Worm (Caenorhabditis elegans) whole organism, L4/young adult: ENCODE data around the gene C13G5.2.

Experiments used
- W03F9.2 ChIP-seq: fragments of 150-350 bp; optimal IDR thresholded peaks from 2 replicates; lab custom pipeline; 2014; ENCODE audit warnings: missing biosample characterization, missing genetic modification characterization
- dao-5 ChIP-seq: sonication (generic microtip); optimal IDR thresholded peaks from 2 replicates; lab custom pipeline; 2016; ENCODE audit warnings: missing genotype, missing genetic modification characterization, moderate library complexity, missing compliant biosample characterization
- him-1 ChIP-seq: sonication (generic microtip); optimal IDR thresholded peaks from 2 replicates; lab custom pipeline; 2016; ENCODE audit warnings: missing genotype, missing genetic modification reagents, missing genetic modification characterization, missing compliant biosample characterization

C13G5.2 gene

ce11 chrIII:8648589-8648988 lies 30.3 kb upstream of the C13G5.2 start, which contains the start of gene F22B7.3:
F22B7.3 (plus strand) TSS chrIII:8648889.
- TF ChIP-seq him-1 (tag; lab: Kevin White, UChicago), result no peak
- no peak for TF ChIP-seq W03F9.2
- no peak for TF ChIP-seq dao-5 (tag; lab: Kevin White, UChicago)

ce11 chrIII:8646021-8646420 lies 27.8 kb upstream of the C13G5.2 start:
- TF ChIP-seq him-1 (tag; lab: Kevin White, UChicago) (no peak), dao-5 (tag; lab: Kevin White, UChicago) (no peak), W03F9.2 (no peak)

- TF ChIP-seq him-1 (tag; lab: Kevin White, UChicago), result no peak
- no peak for TF ChIP-seq dao-5 (tag; lab: Kevin White, UChicago)
- TF ChIP-seq W03F9.2, result no peak
Observed at ce11 chrIII:8643639-8644038, 25.4 kb upstream of the C13G5.2 start, which contains the start of gene twk-7. twk-7 (minus strand) TSS chrIII:8643739.

ce11 chrIII:8639188-8639795 lies 21.0 kb upstream of the C13G5.2 start, which contains the start of gene fip-1:
fip-1 (plus strand) TSS chrIII:8639745.
- TF ChIP-seq him-1 (tag; lab: Kevin White, UChicago) (no peak), W03F9.2 (peak; percentile 65)

- TF ChIP-seq dao-5 (tag; lab: Kevin White, UChicago), result no peak
Observed at ce11 chrIII:8636803-8637202, 18.5 kb upstream of the C13G5.2 start.

- TF ChIP-seq dao-5 (tag; lab: Kevin White, UChicago) (no peak), W03F9.2 (peak; percentile 81)
Observed at ce11 chrIII:8630833-8631232, 12.6 kb upstream of the C13G5.2 start, which contains the start of gene dnj-10. dnj-10 (plus strand) TSS chrIII:8631165.

ce11 chrIII:8628405-8628982 lies 10.2 kb upstream of the C13G5.2 start, which contains the start of the genes polk-1 and gpr-1:
polk-1 (minus strand) TSS chrIII:8628590.
gpr-1 (plus strand) TSS chrIII:8628932.
- TF ChIP-seq dao-5 (tag; lab: Kevin White, UChicago) (no peak), W03F9.2 (no peak), him-1 (tag; lab: Kevin White, UChicago) (no peak)

- TF ChIP-seq dao-5 (tag; lab: Kevin White, UChicago) (no peak), him-1 (tag; lab: Kevin White, UChicago) (no peak), W03F9.2 (no peak)
Observed at ce11 chrIII:8625125-8625524, 6.9 kb upstream of the C13G5.2 start.

- TF ChIP-seq dao-5 (tag; lab: Kevin White, UChicago), result no peak
- no peak for TF ChIP-seq W03F9.2
Observed at ce11 chrIII:8622435-8622834, 4.2 kb upstream of the C13G5.2 start, which contains the start of gene ceh-16. ceh-16 (plus strand) TSS chrIII:8622735.

ce11 chrIII:8621982-8622381 lies 3.7 kb upstream of the C13G5.2 start:
- TF ChIP-seq W03F9.2, result no peak
- no peak for TF ChIP-seq dao-5 (tag; lab: Kevin White, UChicago)
- TF ChIP-seq him-1 (tag; lab: Kevin White, UChicago), result no peak

- TF ChIP-seq W03F9.2, result no peak
- TF ChIP-seq him-1 (tag; lab: Kevin White, UChicago), result no peak
- no peak for TF ChIP-seq dao-5 (tag; lab: Kevin White, UChicago)
Observed at ce11 chrIII:8621002-8621401, 2.7 kb upstream of the C13G5.2 start.

ce11 chrIII:8620259-8620658 lies 2.0 kb upstream of the C13G5.2 start:
- TF ChIP-seq him-1 (tag; lab: Kevin White, UChicago) (no peak), W03F9.2 (no peak), dao-5 (tag; lab: Kevin White, UChicago) (no peak)

- no peak for TF ChIP-seq W03F9.2
- no peak for TF ChIP-seq him-1 (tag; lab: Kevin White, UChicago)
- TF ChIP-seq dao-5 (tag; lab: Kevin White, UChicago), result no peak
Observed at ce11 chrIII:8616587-8616986, 1.7 kb downstream of the C13G5.2 start, which contains the start of gene C06E1.11. C06E1.11 (minus strand) TSS chrIII:8616687.

ce11 chrIII:8614490-8614889 lies 3.8 kb downstream of the C13G5.2 start, which contains the start of gene rha-2:
rha-2 (minus strand) TSS chrIII:8614569.
- TF ChIP-seq him-1 (tag; lab: Kevin White, UChicago) (no peak), W03F9.2 (no peak), dao-5 (tag; lab: Kevin White, UChicago) (no peak)
